Fruit fly (Drosophila melanogaster): ENCODE results near the gene vret.

DNA sequence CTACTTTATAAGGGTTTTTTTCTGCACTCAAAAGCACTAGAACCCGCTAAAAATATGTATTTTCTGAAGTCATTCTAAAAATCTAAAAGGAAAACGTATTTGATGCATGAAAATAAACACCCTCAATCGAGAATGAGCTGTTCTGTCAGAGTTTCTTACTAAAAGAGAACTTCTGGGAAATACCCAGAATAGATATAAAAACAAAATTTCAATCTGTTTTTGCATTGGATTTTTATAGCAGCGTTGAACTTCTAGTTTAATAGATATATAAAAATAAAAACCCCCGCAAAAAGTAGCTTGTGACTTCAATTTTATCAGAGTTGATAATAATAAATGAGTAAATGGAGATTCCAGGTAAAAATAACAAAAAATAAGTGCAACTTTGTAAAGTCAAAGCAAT, 27.0 kb downstream of the vret start:
- TF ChIP-seq Sin3A (optimal IDR thresholded peaks at IDR 0.05) (no peak), Myc (optimal IDR thresholded peaks at IDR 0.05) (no peak), h (optimal IDR thresholded peaks at IDR 0.05) (no peak), insv (optimal IDR thresholded peaks at IDR 0.05) (no peak), ttk (optimal IDR thresholded peaks at IDR 0.05) (no peak)

Measured in Kc167 (cell line).